Worm (Caenorhabditis elegans): Measurements from ENCODE around the gene ZK1290.15.

DNA sequence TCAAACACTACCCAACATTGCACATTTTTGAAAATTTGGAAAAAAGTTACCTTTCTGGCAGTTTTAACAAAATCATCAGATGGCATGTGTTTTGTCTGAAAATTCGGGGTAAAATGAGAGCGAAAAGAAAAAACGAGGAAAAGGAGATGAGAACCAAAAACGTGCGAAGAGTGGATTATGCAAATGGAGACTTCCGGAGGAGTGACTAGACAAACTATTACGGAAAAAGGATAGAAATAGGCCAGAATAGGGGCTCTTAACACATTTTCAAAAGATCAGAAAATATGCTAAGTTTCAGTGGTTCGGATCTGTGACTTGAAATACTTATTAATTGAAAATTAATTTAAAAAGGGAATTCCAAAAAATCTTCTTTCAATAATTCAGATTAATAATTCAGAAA lies 24.0 kb upstream of the ZK1290.15 start, which contains the start of gene srab-14:
- TF ChIP-seq med-1 (GFP tag; optimal IDR thresholded peaks at IDR 0.05; ENCODE audit: insufficient read depth), result no peak
- no peak for TF ChIP-seq cog-1 (tag; optimal IDR thresholded peaks at IDR 0.05)
- no peak for TF ChIP-seq ztf-29 (GFP tag; IDR thresholded peaks at IDR 0.05)
- TF ChIP-seq ztf-23 (GFP tag; IDR thresholded peaks at IDR 0.05), result no peak
- TF ChIP-seq ref-1 (GFP tag; conservative IDR thresholded peaks at IDR 0.05), result no peak
- no peak for TF ChIP-seq tab-1 (GFP tag; IDR thresholded peaks at IDR 0.05)

Data from whole organism, midembryonic.